Worm (Caenorhabditis elegans) whole organism, dauer: Measurements from ENCODE around the gene F02A9.1.

Experiments used
- unc-62 ChIP-seq: sonication (generic microtip); optimal IDR thresholded peaks from 2 replicates; lab custom pipeline; 2017; ENCODE audit warnings: missing biosample characterization, missing genetic modification reagents, missing genetic modification characterization

The F02A9.1 gene

ce11 chrIII:9091392-9092291 is 14.0 kb upstream of the F02A9.1 start, which contains the start of gene glp-1:
TSS of gene glp-1 (plus strand) at chrIII:9092241.
- TF ChIP-seq unc-62 (GFP tag; lab: Kevin White, UChicago): no peak

- TF ChIP-seq unc-62 (GFP tag; lab: Kevin White, UChicago): no peak
Observed at ce11 chrIII:9089325-9089823, 11.8 kb upstream of the F02A9.1 start, which contains the start of the genes mccc-2 and mrpl-44. TSS of gene mccc-2 (minus strand) at chrIII:9089375. TSS of gene mrpl-44 (minus strand) at chrIII:9089375.

ce11 chrIII:9084329-9084728 is 6.7 kb upstream of the F02A9.1 start:
- no peak for TF ChIP-seq unc-62 (GFP tag; lab: Kevin White, UChicago)

ce11 chrIII:9083118-9083517 is 5.5 kb upstream of the F02A9.1 start:
- no peak for TF ChIP-seq unc-62 (GFP tag; lab: Kevin White, UChicago)

- TF ChIP-seq unc-62 (GFP tag; lab: Kevin White, UChicago): no peak
Observed at ce11 chrIII:9081763-9082162, 4.2 kb upstream of the F02A9.1 start, which contains the start of gene far-2. TSS of gene far-2 (plus strand) at chrIII:9081828.

- TF ChIP-seq unc-62 (GFP tag; lab: Kevin White, UChicago): no peak
Observed at ce11 chrIII:9081055-9081454, 3.4 kb upstream of the F02A9.1 start, which contains the start of gene far-1. TSS of gene far-1 (minus strand) at chrIII:9081179.

ce11 chrIII:9080127-9080526 is 2.5 kb upstream of the F02A9.1 start:
- no peak for TF ChIP-seq unc-62 (GFP tag; lab: Kevin White, UChicago)

ce11 chrIII:9075539-9075938 is 2.1 kb downstream of the F02A9.1 start, which contains the start of gene F02A9.7:
TSS of gene F02A9.7 (minus strand) at chrIII:9075639.
- TF ChIP-seq unc-62 (GFP tag; lab: Kevin White, UChicago): no peak

ce11 chrIII:9072704-9073103 is 4.9 kb downstream of the F02A9.1 start:
- no peak for TF ChIP-seq unc-62 (GFP tag; lab: Kevin White, UChicago)

ce11 chrIII:9071372-9071771 is 6.2 kb downstream of the F02A9.1 start, which contains the start of gene lin-12:
TSS of gene lin-12 (minus strand) at chrIII:9071472.
- no peak for TF ChIP-seq unc-62 (GFP tag; lab: Kevin White, UChicago)

ce11 chrIII:9069712-9070111 is 7.9 kb downstream of the F02A9.1 start:
- TF ChIP-seq unc-62 (GFP tag; lab: Kevin White, UChicago): no peak

- TF ChIP-seq unc-62 (GFP tag; lab: Kevin White, UChicago): no peak
Observed at ce11 chrIII:9060267-9060666, 17.3 kb downstream of the F02A9.1 start.

ce11 chrIII:9058959-9059534 is 18.6 kb downstream of the F02A9.1 start, which contains the start of gene gst-1:
TSS of gene gst-1 (plus strand) at chrIII:9059331.
- TF ChIP-seq unc-62 (GFP tag; lab: Kevin White, UChicago): no peak

ce11 chrIII:9054414-9055147 is 23.0 kb downstream of the F02A9.1 start, which contains the start of gene cls-2:
TSS of gene cls-2 (plus strand) at chrIII:9055048.
- TF ChIP-seq unc-62 (GFP tag; lab: Kevin White, UChicago): no peak

- no peak for TF ChIP-seq unc-62 (GFP tag; lab: Kevin White, UChicago)
Observed at ce11 chrIII:9053740-9054252, 23.8 kb downstream of the F02A9.1 start, which contains the start of gene R107.5. TSS of gene R107.5 (minus strand) at chrIII:9053790.
